Fruit fly (Drosophila melanogaster): ENCODE data around the gene aurA.

The aurA gene

dm6 chr3R:12010202-12010824, 47.4 kb downstream of the aurA start, which contains the start of the genes KLHL18 and GCC185 (continued):
- TF ChIP-seq D (optimal IDR thresholded peaks at IDR 0.05) (no peak), D (GFP tag; optimal IDR thresholded peaks at IDR 0.05) (peak; percentile 33), CG18619 (GFP tag; optimal IDR thresholded peaks at IDR 0.05) (peak; percentile 58), chinmo (GFP tag; IDR thresholded peaks at IDR 0.05; ENCODE audit: partially characterized antibody) (0 out of 4 replicates have a peak, but pooled peaks have one; percentile 44), h (optimal IDR thresholded peaks at IDR 0.05) (no peak), HLHmδ (GFP tag; optimal IDR thresholded peaks at IDR 0.05) (no peak), CG17385 (GFP tag; optimal IDR thresholded peaks at IDR 0.05) (no peak), tgo (GFP tag; IDR thresholded peaks at IDR 0.05) (peak; percentile 69), trem (tag; optimal IDR thresholded peaks at IDR 0.05) (peak; percentile 83), CG12659 (GFP tag; optimal IDR thresholded peaks at IDR 0.05) (peak; percentile 68), psq (GFP tag; optimal IDR thresholded peaks at IDR 0.05) (peak; percentile 49), CG3847 (GFP tag; IDR thresholded peaks at IDR 0.05) (peak; percentile 90), CG11504 (tag; optimal IDR thresholded peaks at IDR 0.05) (peak; percentile 88), D19B (GFP tag; optimal IDR thresholded peaks at IDR 0.05) (peak; percentile 45), gro (GFP tag; optimal IDR thresholded peaks at IDR 0.05) (peak; percentile 64), Atf-2 (GFP tag; optimal IDR thresholded peaks at IDR 0.05) (peak; percentile 51), Atf6 (GFP tag; IDR thresholded peaks at IDR 0.05) (peak; percentile 30; the same call in 1 of the 2 replicates), HLH54F (GFP tag; optimal IDR thresholded peaks at IDR 0.05) (peak; percentile 79), zfh1 (GFP tag; IDR thresholded peaks at IDR 0.05) (peak; percentile 56; the same call in 1 of the 3 replicates), Xrp1 (GFP tag; IDR thresholded peaks at IDR 0.05) (peak; percentile 74), B-H2 (GFP tag; optimal IDR thresholded peaks at IDR 0.05) (peak; percentile 74), pfk (GFP tag; optimal IDR thresholded peaks at IDR 0.05) (no peak), CG9727 (GFP tag; optimal IDR thresholded peaks at IDR 0.05) (peak; percentile 76), dpn (GFP tag; optimal IDR thresholded peaks at IDR 0.05) (peak; percentile 67 to 83), CG3281 (GFP tag; optimal IDR thresholded peaks at IDR 0.05) (peak; percentile 47), CG12155 (GFP tag; optimal IDR thresholded peaks at IDR 0.05) (peak; percentile 83), CG4360 (GFP tag; IDR thresholded peaks at IDR 0.05) (no peak), CG32532 (GFP tag; IDR thresholded peaks at IDR 0.05) (peak; percentile 71), slp2 (GFP tag; optimal IDR thresholded peaks at IDR 0.05) (peak; percentile 3), gcm2 (GFP tag; optimal IDR thresholded peaks at IDR 0.05) (no peak), CG9876 (GFP tag; optimal IDR thresholded peaks at IDR 0.05) (peak; percentile 42), CG3407 (GFP tag; optimal IDR thresholded peaks at IDR 0.05) (no peak), C15 (GFP tag; IDR thresholded peaks at IDR 0.05) (peak; percentile 42; the same call in 1 of the 3 replicates), slou (GFP tag; optimal IDR thresholded peaks at IDR 0.05) (peak; percentile 65), CG15011 (GFP tag; optimal IDR thresholded peaks at IDR 0.05) (no peak), CTCF (GFP tag; optimal IDR thresholded peaks at IDR 0.05) (no peak), CG4820 (GFP tag; optimal IDR thresholded peaks at IDR 0.05) (peak; percentile 76), Hr3 (GFP tag; optimal IDR thresholded peaks at IDR 0.05) (peak; percentile 91), CG34224 (GFP tag; IDR thresholded peaks at IDR 0.05; ENCODE audit: partially characterized antibody) (peak; percentile 62; the same call in 1 of the 3 replicates), Dip3 (GFP tag; optimal IDR thresholded peaks at IDR 0.05) (peak; percentile 66), twi (tag; optimal IDR thresholded peaks at IDR 0.05) (peak; percentile 69), slbo (GFP tag; IDR thresholded peaks at IDR 0.05) (peak; percentile 89), en (GFP tag; optimal IDR thresholded peaks at IDR 0.05) (no peak), CG16779 (GFP tag; IDR thresholded peaks at IDR 0.05) (no peak), grn (GFP tag; optimal IDR thresholded peaks at IDR 0.05) (peak; percentile 32), Trl (optimal IDR thresholded peaks at IDR 0.05) (no peak), Trl (GFP tag; optimal IDR thresholded peaks at IDR 0.05) (peak; percentile 39), CG12236 (GFP tag; optimal IDR thresholded peaks at IDR 0.05) (peak; percentile 14), wek (GFP tag; optimal IDR thresholded peaks at IDR 0.05) (no peak), Nf-YB (GFP tag; optimal IDR thresholded peaks at IDR 0.05) (peak; percentile 44), Chrac-16 (GFP tag; optimal IDR thresholded peaks at IDR 0.05) (peak; percentile 82), pho (GFP tag; optimal IDR thresholded peaks at IDR 0.05) (peak; percentile 78)
